Worm (Caenorhabditis elegans): ENCODE measurements around the gene ZK1098.3.

DNA sequence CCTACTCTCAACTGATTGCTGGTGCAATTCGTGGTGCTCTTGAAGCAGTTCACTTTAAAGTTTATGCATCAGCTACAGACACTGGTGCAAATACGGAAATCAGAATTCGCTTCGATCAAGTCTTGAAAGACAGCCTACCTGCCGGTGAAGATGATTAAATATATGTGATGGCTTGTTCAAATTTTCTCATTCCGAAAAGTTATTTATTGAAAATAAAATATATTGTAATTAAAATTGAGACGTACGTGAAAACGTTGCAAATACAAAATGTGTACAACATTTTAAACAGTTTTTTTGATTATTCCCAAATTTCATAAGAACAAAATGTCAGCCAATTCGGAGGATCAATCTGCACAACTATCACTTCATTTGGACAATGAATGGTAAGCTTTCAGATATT is 11.7 kb downstream of the ZK1098.3 start, which contains the start of gene ZK1098.6:
- TF ChIP-seq ceh-36 (tag; optimal IDR thresholded peaks at IDR 0.05) = no peak
- no peak for TF ChIP-seq pes-1 (GFP tag; IDR thresholded peaks at IDR 0.05)
- no peak for TF ChIP-seq ama-1 (optimal IDR thresholded peaks at IDR 0.05)
- no peak for TF ChIP-seq flt-1 (GFP tag; IDR thresholded peaks at IDR 0.05)
- no peak for TF ChIP-seq hnd-1 (tag; optimal IDR thresholded peaks at IDR 0.05)
- no peak for TF ChIP-seq tbx-37 (GFP tag; conservative IDR thresholded peaks at IDR 0.05)
- TF ChIP-seq B0310.2 (tag; optimal IDR thresholded peaks at IDR 0.05) = no peak
- no peak for TF ChIP-seq ceh-13 (GFP tag; optimal IDR thresholded peaks at IDR 0.05)
- TF ChIP-seq F13C5.2 (tag; optimal IDR thresholded peaks at IDR 0.05) = no peak
- TF ChIP-seq sea-1 (GFP tag; conservative IDR thresholded peaks at IDR 0.05) = no peak
- no peak for TF ChIP-seq hmg-4 (GFP tag; optimal IDR thresholded peaks at IDR 0.05)
